Worm (Caenorhabditis elegans): ENCODE results near the gene chmp-7.

The chmp-7 gene

DNA sequence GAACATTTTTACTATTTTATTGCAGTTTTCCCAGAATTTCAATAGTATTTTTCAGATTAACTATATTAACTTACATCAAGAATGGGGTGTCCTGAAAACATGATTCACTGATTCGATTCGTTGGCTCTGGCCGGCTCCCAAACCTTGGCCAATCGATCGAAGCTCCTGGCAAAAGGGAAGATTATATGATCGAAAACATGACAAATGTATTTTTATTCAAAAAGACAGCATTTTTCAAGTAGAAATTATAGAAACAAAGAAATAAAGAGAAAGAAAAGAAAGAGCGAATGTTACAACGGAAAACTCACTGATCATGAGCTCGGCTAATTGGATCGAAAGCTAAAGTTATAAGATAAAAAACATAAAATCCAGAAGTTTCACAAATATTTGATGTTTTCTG lies 16.0 kb downstream of the chmp-7 start, which contains the start of gene T24B8.4:
Gene T24B8.4, minus strand, starts transcription at position 101 of the 400 bp plus-strand sequence.
- TF ChIP-seq ceh-34 (tag; optimal IDR thresholded peaks at IDR 0.05) (no peak), ceh-24 (tag; optimal IDR thresholded peaks at IDR 0.05) (no peak), ceh-9 (tag; optimal IDR thresholded peaks at IDR 0.05) (no peak), ceh-48 (tag; optimal IDR thresholded peaks at IDR 0.05) (no peak), madf-2 (tag; optimal IDR thresholded peaks at IDR 0.05) (no peak), nhr-232 (tag; optimal IDR thresholded peaks at IDR 0.05) (no peak), odd-2 (tag; optimal IDR thresholded peaks at IDR 0.05) (no peak), T23F11.4 (GFP tag; optimal IDR thresholded peaks at IDR 0.05) (no peak), pax-1 (tag; optimal IDR thresholded peaks at IDR 0.05) (no peak), hlh-15 (tag; optimal IDR thresholded peaks at IDR 0.05) (no peak), pag-3 (tag; optimal IDR thresholded peaks at IDR 0.05; ENCODE audit: borderline replicate concordance) (no peak), ahr-1 (tag; optimal IDR thresholded peaks at IDR 0.05) (no peak), npax-4 (tag; optimal IDR thresholded peaks at IDR 0.05) (no peak), K09A11.1 (tag; optimal IDR thresholded peaks at IDR 0.05; ENCODE audit: insufficient read depth) (no peak)

DNA sequence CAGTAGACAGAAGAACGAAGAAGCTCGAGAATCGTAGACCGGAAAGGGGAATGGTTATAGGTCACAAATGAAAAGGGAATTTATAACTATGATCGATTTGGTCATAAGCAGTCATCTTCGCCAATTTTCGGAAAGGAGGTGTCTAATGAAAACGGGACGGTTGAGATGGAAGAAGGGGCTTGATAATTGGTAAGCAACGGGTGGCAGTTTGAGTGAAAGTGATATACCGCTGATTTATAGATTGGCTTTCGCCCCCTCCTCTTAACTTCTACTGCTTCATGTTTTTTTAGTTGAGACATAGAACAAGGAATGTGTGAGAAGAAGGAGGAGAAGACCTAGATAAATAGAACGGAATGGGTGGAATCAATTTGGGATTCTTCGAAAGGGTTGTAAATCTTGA lies 18.0 kb downstream of the chmp-7 start:
- no peak for TF ChIP-seq ceh-45 (GFP tag; IDR thresholded peaks at IDR 0.05)
- no peak for TF ChIP-seq elt-2 (tag; optimal IDR thresholded peaks at IDR 0.05)
- no peak for TF ChIP-seq ceh-48 (tag; optimal IDR thresholded peaks at IDR 0.05)
- no peak for TF ChIP-seq unc-3 (GFP tag; conservative IDR thresholded peaks at IDR 0.05)
- no peak for TF ChIP-seq unc-3 (tag; optimal IDR thresholded peaks at IDR 0.05)
- TF ChIP-seq eyg-1 (tag; optimal IDR thresholded peaks at IDR 0.05): no peak
- TF ChIP-seq ceh-14 (tag; optimal IDR thresholded peaks at IDR 0.05): no peak

DNA sequence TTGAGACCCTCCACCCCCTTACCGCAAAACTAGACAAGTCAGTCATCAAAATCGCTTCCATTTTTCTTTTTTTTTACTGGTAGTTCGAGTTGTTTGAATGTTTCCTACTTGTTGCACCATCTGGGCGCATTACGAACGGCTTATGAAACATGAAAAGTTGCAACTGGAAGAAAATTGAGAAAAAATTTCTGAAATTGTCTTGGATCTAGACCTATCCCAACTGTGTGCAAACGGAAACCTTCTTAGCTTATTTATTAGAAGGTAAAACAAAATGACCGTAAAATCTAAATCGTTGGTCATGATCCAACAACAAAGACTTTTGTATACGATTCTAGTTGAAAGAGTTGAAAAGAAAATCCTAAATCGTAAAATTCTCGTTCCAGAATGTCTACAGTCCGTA lies 19.7 kb downstream of the chmp-7 start:
- no peak for TF ChIP-seq rnt-1 (tag; optimal IDR thresholded peaks at IDR 0.05)
- no peak for TF ChIP-seq che-1 (tag; optimal IDR thresholded peaks at IDR 0.05)
- no peak for TF ChIP-seq npax-4 (tag; optimal IDR thresholded peaks at IDR 0.05)

DNA sequence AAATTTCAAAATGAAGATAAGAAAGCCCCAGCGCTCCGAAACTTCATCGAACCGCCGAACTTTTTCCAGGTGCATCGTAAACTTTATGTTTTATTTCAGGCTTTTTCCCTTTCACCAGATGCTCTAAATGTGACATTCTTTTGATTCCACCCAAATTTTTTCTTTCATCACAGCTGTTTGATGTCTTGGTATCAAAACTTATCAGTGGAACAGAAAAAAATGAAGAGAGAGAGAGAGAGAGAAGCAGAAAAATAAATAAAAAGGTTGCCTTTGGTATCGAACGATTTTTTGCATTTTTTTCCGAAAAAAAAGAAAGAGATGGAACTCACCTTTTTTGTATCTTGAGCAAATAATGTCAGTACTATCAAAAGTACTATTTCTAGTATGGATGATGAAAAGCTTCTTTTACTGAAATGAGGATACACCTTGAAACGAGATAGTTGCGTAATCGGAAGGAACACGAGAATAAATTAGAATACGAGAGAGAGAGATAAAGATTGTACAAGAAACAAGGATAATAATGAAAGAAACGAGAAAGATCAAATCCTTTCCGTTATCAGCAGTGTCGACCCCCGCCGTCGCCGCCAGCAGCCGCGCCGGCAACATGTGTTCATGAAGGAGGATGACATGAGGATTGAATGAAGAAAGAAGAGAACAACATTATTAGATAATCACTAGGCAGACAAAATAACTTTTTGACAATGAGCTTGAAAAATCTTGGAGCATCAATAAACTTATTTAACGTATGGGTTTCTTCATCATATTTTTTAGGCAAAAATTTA lies 21.5 kb downstream of the chmp-7 start:
- no peak for TF ChIP-seq lin-11 (tag; optimal IDR thresholded peaks at IDR 0.05)
- no peak for TF ChIP-seq npax-4 (tag; optimal IDR thresholded peaks at IDR 0.05)
- TF ChIP-seq unc-55 (GFP tag; optimal IDR thresholded peaks at IDR 0.05): peak; percentile 32
- TF ChIP-seq ceh-18 (tag; optimal IDR thresholded peaks at IDR 0.05): peak; percentile 35

DNA sequence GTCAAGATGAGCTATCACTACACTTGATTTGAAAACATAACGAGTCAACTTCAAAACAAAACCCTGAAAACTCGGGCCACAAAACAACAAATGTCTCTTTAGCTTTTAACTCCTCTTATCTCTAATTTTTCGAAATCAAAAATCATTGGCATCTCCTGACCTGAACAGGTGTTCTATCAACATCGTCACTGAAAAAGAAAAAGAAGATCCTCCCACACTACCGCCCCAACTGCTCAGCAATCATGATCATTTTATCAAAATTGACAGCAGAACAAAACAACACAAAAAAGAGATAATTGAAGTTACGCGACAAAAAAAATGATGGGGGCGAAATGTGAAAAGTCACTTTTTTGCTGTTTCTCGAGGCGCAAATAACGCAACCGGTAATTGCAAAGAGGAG lies 23.6 kb downstream of the chmp-7 start:
- TF ChIP-seq K09A11.1 (tag; optimal IDR thresholded peaks at IDR 0.05; ENCODE audit: insufficient read depth) (no peak), pag-3 (tag; optimal IDR thresholded peaks at IDR 0.05; ENCODE audit: borderline replicate concordance) (no peak), elt-2 (tag; optimal IDR thresholded peaks at IDR 0.05) (no peak), sox-2 (GFP tag; IDR thresholded peaks at IDR 0.05) (no peak), rnt-1 (tag; optimal IDR thresholded peaks at IDR 0.05) (no peak), nfya-1 (tag; optimal IDR thresholded peaks at IDR 0.05) (no peak), madf-2 (tag; optimal IDR thresholded peaks at IDR 0.05) (no peak), Y22D7AL.16 (tag; optimal IDR thresholded peaks at IDR 0.05) (no peak), ets-4 (tag; optimal IDR thresholded peaks at IDR 0.05) (no peak), mec-3 (tag; optimal IDR thresholded peaks at IDR 0.05; ENCODE audit: borderline replicate concordance) (no peak), fax-1 (tag; optimal IDR thresholded peaks at IDR 0.05) (no peak), C38D4.7 (GFP tag; optimal IDR thresholded peaks at IDR 0.05) (no peak), eyg-1 (tag; optimal IDR thresholded peaks at IDR 0.05) (no peak), ceh-31 (tag; optimal IDR thresholded peaks at IDR 0.05) (no peak)

Data from whole organism, late embryonic.